Worm (Caenorhabditis elegans): ENCODE results near the gene snb-6.

The snb-6 gene

DNA sequence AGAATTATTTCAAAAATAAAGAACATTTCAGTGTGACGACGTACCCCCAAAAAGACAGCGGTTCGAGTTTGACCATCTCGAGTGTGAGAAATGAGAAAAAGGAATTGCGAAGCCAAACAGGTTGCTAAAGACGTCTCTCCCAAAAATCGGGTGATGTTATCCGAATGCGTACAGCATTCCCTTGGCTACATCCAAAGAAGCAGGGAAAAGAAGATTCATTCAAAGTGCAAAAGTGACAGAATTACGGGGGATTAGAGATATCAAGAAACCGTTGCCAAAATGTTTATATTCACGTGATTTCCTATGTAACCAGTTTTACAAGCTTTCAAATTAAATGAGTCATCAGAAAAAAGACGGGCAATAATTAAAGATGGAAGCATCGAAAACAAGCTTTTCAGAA lies 5.5 kb downstream of the snb-6 start:
- TF ChIP-seq zim-3 (tag; optimal IDR thresholded peaks at IDR 0.05), result no peak
- TF ChIP-seq rec-8 (tag; optimal IDR thresholded peaks at IDR 0.05), result no peak
- TF ChIP-seq ceh-91 (GFP tag; IDR thresholded peaks at IDR 0.05), result no peak
- no peak for TF ChIP-seq nhr-120 (GFP tag; IDR thresholded peaks at IDR 0.05)
- TF ChIP-seq B0336.3 (GFP tag; IDR thresholded peaks at IDR 0.05), result no peak
- no peak for TF ChIP-seq B0019.2 (GFP tag; conservative IDR thresholded peaks at IDR 0.05)
- no peak for TF ChIP-seq hmg-1.2 (GFP tag; IDR thresholded peaks at IDR 0.05)
- TF ChIP-seq tlf-1 (GFP tag; optimal IDR thresholded peaks at IDR 0.05), result no peak
- TF ChIP-seq ceh-40 (GFP tag; IDR thresholded peaks at IDR 0.05), result no peak
- TF ChIP-seq ceh-58 (GFP tag; IDR thresholded peaks at IDR 0.05), result no peak
- no peak for TF ChIP-seq K12H6.12 (tag; optimal IDR thresholded peaks at IDR 0.05)
- no peak for TF ChIP-seq F49E8.2 (tag; optimal IDR thresholded peaks at IDR 0.05; ENCODE audit: insufficient read depth)
- no peak for TF ChIP-seq nfyb-1 (GFP tag; IDR thresholded peaks at IDR 0.05)
- no peak for TF ChIP-seq madf-6 (GFP tag; IDR thresholded peaks at IDR 0.05)
- TF ChIP-seq Y53G8AR.9 (GFP tag; conservative IDR thresholded peaks at IDR 0.05), result no peak
- no peak for TF ChIP-seq lir-1 (GFP tag; conservative IDR thresholded peaks at IDR 0.05)
- no peak for TF ChIP-seq cebp-1 (GFP tag; IDR thresholded peaks at IDR 0.05)
- TF ChIP-seq cebp-1 (tag; optimal IDR thresholded peaks at IDR 0.05), result no peak

DNA sequence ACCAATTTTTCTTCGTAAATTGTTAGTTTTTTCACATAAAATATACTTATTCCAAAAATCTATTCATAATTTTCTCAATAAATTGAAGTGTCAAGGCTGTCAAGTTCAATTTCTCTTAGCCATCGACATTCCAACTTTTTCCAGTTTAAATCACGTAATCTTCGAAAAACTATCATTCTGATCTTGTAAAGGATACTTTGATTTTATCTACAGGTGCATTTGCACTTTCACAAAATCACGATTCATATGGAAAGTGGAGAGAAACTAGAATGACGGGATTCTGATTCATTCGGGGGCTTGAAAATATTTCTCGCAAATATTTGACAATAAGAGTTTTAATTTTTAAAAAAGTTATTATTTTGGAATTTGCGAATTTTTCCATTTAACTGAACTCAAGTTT lies 6.3 kb downstream of the snb-6 start:
- no peak for TF ChIP-seq T07F8.4 (tag; optimal IDR thresholded peaks at IDR 0.05)
- no peak for TF ChIP-seq F52B5.7 (tag; optimal IDR thresholded peaks at IDR 0.05)
- TF ChIP-seq ceh-100 (GFP tag; IDR thresholded peaks at IDR 0.05), result no peak
- TF ChIP-seq nfya-2 (GFP tag; IDR thresholded peaks at IDR 0.05), result no peak
- TF ChIP-seq nhr-80 (tag; optimal IDR thresholded peaks at IDR 0.05), result no peak
- TF ChIP-seq zim-3 (tag; optimal IDR thresholded peaks at IDR 0.05), result no peak
- no peak for TF ChIP-seq K11D2.4 (GFP tag; IDR thresholded peaks at IDR 0.05)
- TF ChIP-seq bed-1 (GFP tag; IDR thresholded peaks at IDR 0.05), result no peak
- TF ChIP-seq tlf-1 (GFP tag; optimal IDR thresholded peaks at IDR 0.05), result no peak
- no peak for TF ChIP-seq egl-44 (GFP tag; IDR thresholded peaks at IDR 0.05)
- TF ChIP-seq atf-7 (tag; optimal IDR thresholded peaks at IDR 0.05), result no peak
- no peak for TF ChIP-seq fkh-3 (tag; optimal IDR thresholded peaks at IDR 0.05)
- no peak for TF ChIP-seq snpc-4 (GFP tag; optimal IDR thresholded peaks at IDR 0.05)
- TF ChIP-seq snpc-4 (tag; optimal IDR thresholded peaks at IDR 0.05), result no peak
- no peak for TF ChIP-seq F57C9.4 (tag; optimal IDR thresholded peaks at IDR 0.05)
- TF ChIP-seq hsf-1 (GFP tag; IDR thresholded peaks at IDR 0.05), result no peak
- TF ChIP-seq snpc-3.4 (tag; optimal IDR thresholded peaks at IDR 0.05), result no peak
- TF ChIP-seq ztf-22 (GFP tag; optimal IDR thresholded peaks at IDR 0.05), result no peak

DNA sequence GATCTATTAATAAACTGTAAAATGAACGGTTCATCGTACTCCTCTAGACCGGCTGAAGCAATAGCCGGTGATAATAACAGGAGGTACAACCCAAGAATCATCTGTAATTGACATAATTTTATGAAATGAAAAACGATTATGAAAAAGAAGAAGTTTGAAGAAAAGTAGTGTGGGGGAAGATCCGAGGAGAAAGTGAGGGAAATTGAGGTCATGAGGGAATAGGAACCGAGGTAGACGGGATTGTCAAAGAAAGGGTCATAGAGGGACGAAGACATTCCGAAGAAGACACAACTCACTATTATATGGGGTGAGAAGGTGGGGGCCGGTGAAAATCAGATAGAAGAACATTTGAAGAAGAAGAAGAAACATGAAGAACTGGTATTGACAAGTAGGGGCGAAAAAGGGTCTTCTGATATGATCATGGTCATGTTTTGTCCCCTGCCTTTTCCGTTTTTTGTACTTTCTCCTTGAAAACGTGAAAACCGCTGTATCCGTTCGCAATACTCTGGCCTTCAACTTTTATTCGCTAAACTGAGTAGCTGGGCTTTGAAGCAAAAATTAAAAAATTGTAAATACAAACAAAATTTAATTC lies 7.4 kb downstream of the snb-6 start, which contains the start of gene oac-46:
Gene oac-46, minus strand, starts transcription at position 101 of the 592 bp plus-strand sequence.
- no peak for TF ChIP-seq nfya-1 (tag; optimal IDR thresholded peaks at IDR 0.05; ENCODE audit: borderline replicate concordance, insufficient read depth)
- no peak for TF ChIP-seq madf-8 (GFP tag; conservative IDR thresholded peaks at IDR 0.05)
- no peak for TF ChIP-seq F39B2.1 (GFP tag; IDR thresholded peaks at IDR 0.05)
- TF ChIP-seq zim-3 (tag; optimal IDR thresholded peaks at IDR 0.05), result no peak
- no peak for TF ChIP-seq C17E4.6 (GFP tag; IDR thresholded peaks at IDR 0.05)
- no peak for TF ChIP-seq mel-28 (tag; optimal IDR thresholded peaks at IDR 0.05; ENCODE audit: borderline replicate concordance)
- no peak for TF ChIP-seq F52B5.7 (tag; optimal IDR thresholded peaks at IDR 0.05)
- TF ChIP-seq madf-6 (GFP tag; IDR thresholded peaks at IDR 0.05), result no peak
- no peak for TF ChIP-seq T07F8.4 (tag; optimal IDR thresholded peaks at IDR 0.05)
- no peak for TF ChIP-seq ZK185.1 (tag; optimal IDR thresholded peaks at IDR 0.05; ENCODE audit: poor library complexity, severe bottlenecking)
- TF ChIP-seq aptf-3 (GFP tag; IDR thresholded peaks at IDR 0.05), result no peak
- TF ChIP-seq K11D2.4 (GFP tag; IDR thresholded peaks at IDR 0.05), result no peak
